Fruit fly (Drosophila melanogaster) whole organism, embryonic: ENCODE measurements around the gene CG7781.

Source experiments
- Awh ChIP-seq: fragments of 200-800 bp; sonication (Bioruptor generic); IDR thresholded peaks from 2 replicates; pipeline ENCODE4, ENCODE4 v1.3.6; 2022; ENCODE audit warnings: missing biosample characterization, missing genetic modification characterization
- CG10431 ChIP-seq: fragments of 200-800 bp; sonication (Bioruptor generic); optimal IDR thresholded peaks from 3 replicates; lab custom pipeline; 2018; ENCODE audit warnings: missing biosample characterization, mild to moderate bottlenecking, missing genetic modification characterization
- CG11560 ChIP-seq: fragments of 200-800 bp; sonication (Bioruptor generic); IDR thresholded peaks from 3 replicates; pipeline ENCODE4 v1.3.6; 2022; ENCODE audit warnings: missing biosample characterization, missing genetic modification characterization
- CG13775 ChIP-seq: fragments of 200-800 bp; sonication (Bioruptor generic); optimal IDR thresholded peaks from 3 replicates; lab custom pipeline; 2017; ENCODE audit warnings: missing biosample characterization, mild to moderate bottlenecking, missing genetic modification characterization
- CG14710 ChIP-seq: fragments of 200-800 bp; sonication (Bioruptor generic); optimal IDR thresholded peaks from 3 replicates; lab custom pipeline; 2019; ENCODE audit warnings: missing biosample characterization, mild to moderate bottlenecking, missing genetic modification characterization, moderate library complexity
- CG14860 ChIP-seq: fragments of 200-800 bp; sonication (Bioruptor generic); IDR thresholded peaks from 3 replicates; pipeline ENCODE4 v1.3.6; 2022; ENCODE audit warnings: missing biosample characterization, missing genetic modification characterization; ENCODE audit not compliant: partially characterized antibody
- CG15601 ChIP-seq: fragments of 200-800 bp; sonication (Bioruptor generic); optimal IDR thresholded peaks from 3 replicates; lab custom pipeline; 2019; ENCODE audit warnings: missing biosample characterization, mild to moderate bottlenecking, missing genetic modification characterization, moderate library complexity
- CG17912 ChIP-seq: fragments of 200-800 bp; sonication (Bioruptor generic); optimal IDR thresholded peaks from 2 replicates; lab custom pipeline; 2018; ENCODE audit warnings: missing biosample characterization, mild to moderate bottlenecking, missing genetic modification characterization
- CG31224 ChIP-seq: fragments of 200-800 bp; sonication (Bioruptor generic); IDR thresholded peaks from 2 replicates; pipeline ENCODE4 v1.3.6; 2022; ENCODE audit warnings: missing biosample characterization, missing genetic modification characterization
- CG32767 ChIP-seq: fragments of 200-800 bp; sonication (Bioruptor generic); IDR thresholded peaks from 2 replicates; pipeline ENCODE4 v1.3.6; 2022; ENCODE audit warnings: missing biosample characterization, missing genetic modification characterization
- CG34224 ChIP-seq: fragments of 200-800 bp; sonication (Bioruptor generic); IDR thresholded peaks from 3 replicates; pipeline ENCODE4 v1.3.6; 2022; ENCODE audit warnings: missing biosample characterization, missing genetic modification characterization; ENCODE audit not compliant: partially characterized antibody
- CG4404 ChIP-seq: fragments of 200-800 bp; sonication (Bioruptor generic); IDR thresholded peaks from 2 replicates; pipeline ENCODE4 v1.3.6; 2022; ENCODE audit warnings: missing biosample characterization, missing genetic modification characterization
- CTCF ChIP-seq: fragments of 200-800 bp; sonication (Bioruptor generic); optimal IDR thresholded peaks from 2 replicates; lab custom pipeline; 2017; ENCODE audit warnings: missing biosample characterization, mild to moderate bottlenecking, missing genetic modification characterization, moderate library complexity
- D ChIP-seq, 2 experiments: fragments of 200-800 bp in 1 of 2; fragments of >200 bp in 1 of 2; sonication (Bioruptor generic) in 1 of 2; optimal IDR thresholded peaks; 2 replicates in 1 of 2; 3 replicates in 1 of 2; lab custom pipeline; 2017; ENCODE audit warnings: mild to moderate bottlenecking in 1 of 2, missing biosample characterization in 1 of 2, missing genetic modification characterization in 1 of 2, missing genetic modification reagents in 1 of 2
- Deaf1 ChIP-seq: fragments of 200-800 bp; optimal IDR thresholded peaks from 3 replicates; lab custom pipeline; 2019; ENCODE audit warnings: missing biosample characterization, mild to moderate bottlenecking, missing genetic modification characterization, moderate library complexity
- ERR ChIP-seq: fragments of 200-800 bp; sonication (Bioruptor generic); optimal IDR thresholded peaks from 2 replicates; lab custom pipeline; 2016; ENCODE audit warnings: missing biosample characterization, missing genetic modification characterization
- Gsc ChIP-seq: fragments of 200-800 bp; sonication (Bioruptor generic); IDR thresholded peaks from 2 replicates; pipeline ENCODE4 v1.3.6; 2022; ENCODE audit warnings: missing biosample characterization, missing genetic modification characterization
- Gug ChIP-seq: fragments of 200-800 bp; sonication (Bioruptor generic); IDR thresholded peaks from 4 replicates; pipeline ENCODE4 v1.3.6; 2022; ENCODE audit warnings: missing biosample characterization, missing genetic modification characterization
- Hr51 ChIP-seq, 2 experiments: fragments of 200-800 bp; sonication (Bioruptor generic); optimal IDR thresholded peaks; 2 replicates in 1 of 2; 3 replicates in 1 of 2; lab custom pipeline; 2016 to 2018; ENCODE audit warnings: missing biosample characterization in 2 of 2, missing genetic modification characterization in 2 of 2, mild to moderate bottlenecking in 1 of 2, moderate library complexity in 1 of 2
- Kr ChIP-seq: fragments of 200-800 bp; sonication (Bioruptor generic); optimal IDR thresholded peaks from 2 replicates; lab custom pipeline; 2017; ENCODE audit warnings: missing biosample characterization, mild to moderate bottlenecking, missing genetic modification characterization
- Med ChIP-seq: fragments of 200-800 bp; sonication (Bioruptor generic); peaks from one replicate; lab custom pipeline; 2016; ENCODE audit warnings: missing biosample characterization, missing genetic modification characterization, mild to moderate bottlenecking, inconsistent platforms, moderate library complexity
- Meics ChIP-seq: fragments of 200-800 bp; sonication (Bioruptor generic); optimal IDR thresholded peaks from 2 replicates; lab custom pipeline; 2017; ENCODE audit warnings: missing biosample characterization, mild to moderate bottlenecking, missing genetic modification characterization
- NK7.1 ChIP-seq: fragments of 200-800 bp; sonication (Bioruptor generic); optimal IDR thresholded peaks from 3 replicates; lab custom pipeline; 2016; ENCODE audit warnings: missing biosample characterization, missing genetic modification characterization
- Oaz ChIP-seq: fragments of 200-800 bp; sonication (Bioruptor generic); IDR thresholded peaks from 2 replicates; pipeline ENCODE4 v1.3.6; 2022; ENCODE audit warnings: missing biosample characterization, missing genetic modification characterization
- Rfx ChIP-seq: fragments of 200-800 bp; sonication (Bioruptor generic); IDR thresholded peaks from 2 replicates; pipeline ENCODE4 v1.3.6; 2022; ENCODE audit warnings: missing biosample characterization, missing genetic modification characterization
- Sox102F ChIP-seq: fragments of 200-800 bp; sonication (Bioruptor generic); optimal IDR thresholded peaks from 2 replicates; lab custom pipeline; 2018; ENCODE audit warnings: missing biosample characterization, mild to moderate bottlenecking, missing genetic modification characterization, moderate library complexity
- Trl ChIP-seq, 3 experiments: fragments of >200 bp in 2 of 3; fragments of 200-800 bp in 1 of 3; sonication (Bioruptor generic) in 1 of 3; optimal IDR thresholded peaks; 2 replicates in 1 of 3; 3 replicates in 2 of 3; lab custom pipeline; 2016 to 2017; ENCODE audit warnings: missing biosample characterization in 1 of 3, missing genetic modification characterization in 1 of 3
- amos ChIP-seq: fragments of 200-800 bp; sonication (Bioruptor generic); IDR thresholded peaks from 2 replicates; pipeline ENCODE4 v1.3.6; 2022; ENCODE audit warnings: missing biosample characterization, missing genetic modification characterization; ENCODE audit not compliant: partially characterized antibody
- aop ChIP-seq: fragments of 200-800 bp; sonication (Bioruptor generic); IDR thresholded peaks from 2 replicates; pipeline ENCODE4 v1.3.6; 2022; ENCODE audit warnings: missing biosample characterization, missing genetic modification characterization
- bbx ChIP-seq: fragments of 200-800 bp; sonication (Bioruptor generic); IDR thresholded peaks from 2 replicates; pipeline ENCODE4 v1.3.6; 2022; ENCODE audit warnings: missing biosample characterization, missing genetic modification characterization; ENCODE audit not compliant: partially characterized antibody
- bowl ChIP-seq: fragments of 200-800 bp; sonication (Bioruptor generic); IDR thresholded peaks from 2 replicates; pipeline ENCODE4 v1.3.6; 2022; ENCODE audit warnings: missing biosample characterization, missing genetic modification characterization
- crp ChIP-seq, 2 experiments: fragments of 200-800 bp; sonication (Bioruptor generic); optimal IDR thresholded peaks; 2 replicates in 1 of 2; 3 replicates in 1 of 2; lab custom pipeline; 2017; ENCODE audit warnings: missing biosample characterization in 2 of 2, missing genetic modification characterization in 2 of 2, mild to moderate bottlenecking in 1 of 2, moderate library complexity in 1 of 2
- fd3F ChIP-seq: fragments of 200-800 bp; sonication (Bioruptor generic); optimal IDR thresholded peaks from 2 replicates; lab custom pipeline; 2018; ENCODE audit warnings: missing biosample characterization, mild to moderate bottlenecking, missing genetic modification characterization, moderate library complexity
- grn ChIP-seq: fragments of 200-800 bp; sonication (Bioruptor generic); optimal IDR thresholded peaks from 3 replicates; lab custom pipeline; 2017; ENCODE audit warnings: missing biosample characterization, missing genetic modification characterization
- insv ChIP-seq, 2 experiments: fragments of 200-800 bp; sonication (Bioruptor generic); optimal IDR thresholded peaks; 3 replicates each; lab custom pipeline; 2016 to 2018; ENCODE audit warnings: missing biosample characterization in 2 of 2, missing genetic modification characterization in 2 of 2
- prd ChIP-seq, 3 experiments: fragments of >200 bp in 2 of 3; fragments of 200-800 bp in 1 of 3; sonication (Bioruptor generic) in 1 of 3; optimal IDR thresholded peaks in 2 of 3; IDR thresholded peaks in 1 of 3; 2 replicates in 2 of 3; 3 replicates in 1 of 3; pipeline versions ENCODE4 v1.3.6 to Lab custom; 2017 to 2022; ENCODE audit warnings: missing biosample characterization in 1 of 3, missing genetic modification characterization in 1 of 3
- pros ChIP-seq: fragments of 200-800 bp; sonication (Bioruptor generic); optimal IDR thresholded peaks from 3 replicates; lab custom pipeline; 2019; ENCODE audit warnings: missing biosample characterization, mild to moderate bottlenecking, missing genetic modification characterization, moderate library complexity
- pzg ChIP-seq: fragments of 200-800 bp; sonication (Bioruptor generic); optimal IDR thresholded peaks from 3 replicates; lab custom pipeline; 2018; ENCODE audit warnings: missing biosample characterization, mild to moderate bottlenecking, missing genetic modification characterization, moderate library complexity
- ranshi ChIP-seq: fragments of 200-800 bp; sonication (Bioruptor generic); IDR thresholded peaks from 2 replicates; pipeline ENCODE4 v1.3.6; 2022; ENCODE audit warnings: missing biosample characterization, missing genetic modification characterization
- row ChIP-seq: fragments of 200-800 bp; sonication (Bioruptor generic); IDR thresholded peaks from 3 replicates; pipeline ENCODE4 v1.3.6; 2022; ENCODE audit warnings: missing biosample characterization, missing genetic modification characterization
- seq ChIP-seq: fragments of 200-800 bp; sonication (Bioruptor generic); IDR thresholded peaks from 2 replicates; pipeline ENCODE4 v1.3.6; 2022; ENCODE audit warnings: missing biosample characterization, missing genetic modification characterization
- trem ChIP-seq: fragments of 200-800 bp; optimal IDR thresholded peaks from 3 replicates; lab custom pipeline; 2019; ENCODE audit warnings: missing biosample characterization, mild to moderate bottlenecking, missing genetic modification characterization, moderate library complexity
- twi ChIP-seq: fragments of 200-800 bp; optimal IDR thresholded peaks from 2 replicates; lab custom pipeline; 2019; ENCODE audit warnings: missing biosample characterization, mild to moderate bottlenecking, missing genetic modification characterization, moderate library complexity
- zen ChIP-seq: fragments of 200-800 bp; sonication (Bioruptor generic); optimal IDR thresholded peaks from 3 replicates; lab custom pipeline; 2018; ENCODE audit warnings: missing biosample characterization, mild to moderate bottlenecking, missing genetic modification characterization, moderate library complexity

CG7781 gene

DNA sequence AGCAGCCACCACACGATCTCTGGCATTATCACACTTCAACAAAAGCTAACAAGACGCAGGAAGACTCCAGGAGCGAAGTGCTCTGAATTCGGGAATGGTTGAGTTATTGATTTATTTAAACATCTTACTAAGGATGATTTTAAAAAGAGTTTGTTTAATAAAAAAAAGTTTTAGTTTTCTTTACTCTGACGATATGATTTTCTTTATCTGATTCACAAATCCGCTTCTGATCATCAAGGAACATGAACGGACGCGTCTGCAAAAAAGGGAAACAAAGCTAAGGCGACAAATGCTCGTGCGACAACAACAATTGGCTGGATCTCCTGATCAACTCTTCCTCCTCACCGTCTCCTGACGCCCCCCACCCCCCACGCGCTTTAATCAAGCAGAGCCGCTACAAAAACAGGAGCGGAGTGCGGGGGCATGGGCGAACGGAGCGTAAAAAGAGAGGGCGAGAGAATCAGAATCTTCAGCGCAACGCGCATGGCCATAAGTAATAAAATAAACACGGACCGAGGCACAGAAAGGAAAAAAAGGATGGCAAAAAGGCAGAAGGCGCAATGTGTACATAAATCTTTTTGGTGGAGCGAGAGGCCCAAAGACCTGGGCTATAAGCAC is 25.9 kb downstream of the CG7781 start (continued):
- TF ChIP-seq Oaz (no peak), CG34224 (GFP tag; lab: Robert Waterston, UW) (no peak), CG4404 (GFP tag; lab: Robert Waterston, UW) (0 out of 2 replicates have a peak, but pooled peaks have one; percentile 10), pzg (GFP tag; lab: Kevin White, UChicago) (no peak), CG17912 (GFP tag; lab: Kevin White, UChicago) (no peak), amos (GFP tag; lab: Robert Waterston, UW) (peak; percentile 25; the same call in 1 of the 2 replicates), row (0 out of 3 replicates have a peak, but pooled peaks have one; percentile 15), Med (GFP tag; lab: Kevin White, UChicago) (peak; percentile 34), CG14710 (tag; lab: Kevin White, UChicago) (peak; percentile 7)

DNA sequence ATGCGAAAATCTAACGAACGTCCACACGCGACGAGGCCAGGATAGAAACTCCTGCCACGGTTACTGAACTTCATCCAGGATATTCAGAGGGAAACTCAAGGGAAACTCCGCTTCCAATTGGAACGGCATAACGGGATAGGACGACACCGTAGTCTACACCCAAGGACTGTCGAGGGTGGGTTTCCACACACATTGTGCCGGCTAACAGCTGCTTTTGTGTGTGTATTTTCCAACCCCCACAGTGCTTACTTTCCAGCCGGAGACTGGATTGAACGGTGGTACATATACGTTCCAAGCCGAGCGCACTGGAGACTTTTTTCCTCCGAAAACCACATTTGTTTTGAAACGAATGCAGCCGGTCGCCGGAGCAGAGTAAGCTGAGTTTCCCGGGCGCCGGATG is 28.1 kb downstream of the CG7781 start:
- TF ChIP-seq insv (GFP tag; optimal IDR thresholded peaks at IDR 0.05; lab: Kevin White, UChicago) = peak; percentile 56 to 88
- no peak for TF ChIP-seq CTCF
- TF ChIP-seq Awh (GFP tag; lab: Robert Waterston, UW) = no peak
- TF ChIP-seq Kr (GFP tag; lab: Kevin White, UChicago) = no peak
- no peak for TF ChIP-seq Rfx (GFP tag; lab: Robert Waterston, UW)
- TF ChIP-seq Trl (optimal IDR thresholded peaks at IDR 0.05; lab: Kevin White, UChicago) = no peak
- no peak for TF ChIP-seq Trl (GFP tag; optimal IDR thresholded peaks at IDR 0.05; lab: Kevin White, UChicago)
- no peak for TF ChIP-seq fd3F (GFP tag; lab: Kevin White, UChicago)
- peak; percentile 73 for TF ChIP-seq Deaf1 (tag; lab: Kevin White, UChicago)
- TF ChIP-seq zen (tag; lab: Kevin White, UChicago) = no peak
- TF ChIP-seq Med (GFP tag; lab: Kevin White, UChicago) = peak; percentile 24
- TF ChIP-seq CG31224 (GFP tag; lab: Robert Waterston, UW) = no peak
- peak; percentile 72 for TF ChIP-seq pros (GFP tag; lab: Kevin White, UChicago)
- TF ChIP-seq trem = no peak
- no peak for TF ChIP-seq CG15601
- TF ChIP-seq crp (GFP tag; optimal IDR thresholded peaks at IDR 0.05; lab: Kevin White, UChicago) = peak in 1 of 2 experiments; percentile 37
- peak; percentile 14; the same call in 1 of the 2 replicates for TF ChIP-seq bbx (GFP tag; lab: Robert Waterston, UW)
- 0 out of 2 replicates have a peak, but pooled peaks have one; percentile 8 for TF ChIP-seq bowl (GFP tag; lab: Robert Waterston, UW)
- TF ChIP-seq ERR (GFP tag; lab: Kevin White, UChicago) = no peak
- peak; percentile 20; the same call in 1 of the 2 replicates for TF ChIP-seq CG32767 (GFP tag; lab: Robert Waterston, UW)
- TF ChIP-seq seq = peak; percentile 83
- no peak for TF ChIP-seq Gug
- no peak for TF ChIP-seq Gsc (GFP tag; lab: Robert Waterston, UW)
- TF ChIP-seq twi (tag; lab: Kevin White, UChicago) = peak; percentile 17
- no peak for TF ChIP-seq NK7.1 (GFP tag; lab: Kevin White, UChicago)
- no peak for TF ChIP-seq D (optimal IDR thresholded peaks at IDR 0.05; lab: Kevin White, UChicago)
- TF ChIP-seq D (GFP tag; optimal IDR thresholded peaks at IDR 0.05; lab: Kevin White, UChicago) = no peak
- TF ChIP-seq CG14860 (GFP tag; lab: Robert Waterston, UW) = no peak
- 0 out of 3 replicates have a peak, but pooled peaks have one; percentile 18 for TF ChIP-seq CG34224 (GFP tag; lab: Robert Waterston, UW)
- no peak for TF ChIP-seq CG11560 (tag; lab: Robert Waterston, UW)
- no peak for TF ChIP-seq Meics (GFP tag; lab: Kevin White, UChicago)
- TF ChIP-seq Hr51 (GFP tag; optimal IDR thresholded peaks at IDR 0.05; lab: Kevin White, UChicago) = no peak
- TF ChIP-seq prd (optimal IDR thresholded peaks at IDR 0.05; lab: Kevin White, UChicago) = no peak
- no peak for TF ChIP-seq prd (GFP tag; IDR thresholded peaks at IDR 0.05; lab: Robert Waterston, UW)
- TF ChIP-seq aop (GFP tag; lab: Robert Waterston, UW) = no peak
- peak; percentile 36 for TF ChIP-seq CG10431 (GFP tag; lab: Kevin White, UChicago)
- no peak for TF ChIP-seq Sox102F (GFP tag; lab: Kevin White, UChicago)
- no peak for TF ChIP-seq grn
- no peak for TF ChIP-seq CG13775 (GFP tag; lab: Kevin White, UChicago)
- TF ChIP-seq ranshi (GFP tag; lab: Robert Waterston, UW) = no peak
